Worm (Caenorhabditis elegans) whole organism, L1 larva: Measurements from ENCODE around the gene CC8.2.

Experiments
- C04F5.9 ChIP-seq: sonication (generic microtip); optimal IDR thresholded peaks from 2 replicates; lab custom pipeline; 2016; ENCODE audit warnings: missing genetic modification characterization, missing compliant biosample characterization
- C34B4.2 ChIP-seq: sonication (generic microtip); optimal IDR thresholded peaks from 2 replicates; lab custom pipeline; 2017; ENCODE audit warnings: mild to moderate bottlenecking, missing genetic modification characterization, missing compliant biosample characterization
- F16B12.6 ChIP-seq: fragments of 150-350 bp; optimal IDR thresholded peaks from 2 replicates; lab custom pipeline; 2014; ENCODE audit warnings: missing biosample characterization, missing genetic modification characterization
- alr-1 ChIP-seq: fragments of 200-800 bp; sonication (Bioruptor generic); optimal IDR thresholded peaks from 2 replicates; lab custom pipeline; 2018; ENCODE audit warnings: borderline replicate concordance, mild to moderate bottlenecking, missing genetic modification characterization, missing compliant biosample characterization
- ama-1 ChIP-seq: fragments of 150-350 bp; optimal IDR thresholded peaks from 2 replicates; lab custom pipeline; 2014
- blmp-1 ChIP-seq: fragments of 150-350 bp; optimal IDR thresholded peaks from 2 replicates; lab custom pipeline; 2014; ENCODE audit warnings: missing biosample characterization, missing genetic modification characterization
- ceh-8 ChIP-seq: fragments of 200-800 bp; sonication (Bioruptor generic); optimal IDR thresholded peaks from 2 replicates; lab custom pipeline; 2018; ENCODE audit warnings: mild to moderate bottlenecking, missing genetic modification characterization, moderate library complexity, missing compliant biosample characterization
- ceh-82 ChIP-seq, 3 experiments: fragments of 150-350 bp in 1 of 3; sonication (generic microtip) in 2 of 3; optimal IDR thresholded peaks; 2 replicates each; lab custom pipeline; 2014 to 2017; ENCODE audit warnings: missing biosample characterization in 3 of 3, missing genetic modification characterization in 3 of 3
- ces-1 ChIP-seq: fragments of 150-350 bp; optimal IDR thresholded peaks from 2 replicates; lab custom pipeline; 2014; ENCODE audit warnings: missing biosample characterization, missing genetic modification reagents, missing genetic modification characterization
- dsc-1 ChIP-seq: sonication (generic microtip); optimal IDR thresholded peaks from 2 replicates; lab custom pipeline; 2016; ENCODE audit warnings: mild to moderate bottlenecking, missing genetic modification characterization, missing compliant biosample characterization
- efl-1 ChIP-seq, 4 experiments: fragments of 150-350 bp; optimal IDR thresholded peaks in 3 of 4; peaks in 1 of 4; 1 replicate in 1 of 4; 2 replicates in 3 of 4; lab custom pipeline; 2014; ENCODE audit warnings: missing biosample characterization in 2 of 4, missing genetic modification characterization in 2 of 4, missing genetic modification reagents in 2 of 4
- efl-3 ChIP-seq: fragments of 200-800 bp; sonication (Bioruptor generic); optimal IDR thresholded peaks from 2 replicates; lab custom pipeline; 2018; ENCODE audit warnings: mild to moderate bottlenecking, missing genetic modification characterization, missing compliant biosample characterization
- egl-13 ChIP-seq: sonication (generic microtip); optimal IDR thresholded peaks from 2 replicates; lab custom pipeline; 2016; ENCODE audit warnings: missing genotype, missing genetic modification reagents, missing genetic modification characterization, missing compliant biosample characterization
- egl-27 ChIP-seq, 2 experiments: fragments of 150-350 bp in 1 of 2; sonication (generic microtip); optimal IDR thresholded peaks; 3 replicates each; lab custom pipeline; 2017 to 2018; ENCODE audit warnings: missing biosample characterization in 2 of 2, missing genetic modification characterization in 2 of 2, missing genetic modification reagents in 2 of 2
- elt-2 ChIP-seq: sonication (generic microtip); optimal IDR thresholded peaks from 2 replicates; lab custom pipeline; 2016; ENCODE audit warnings: missing genetic modification characterization, mild to moderate bottlenecking, inconsistent platforms, missing compliant biosample characterization, missing genetic modification reagents
- fkh-4 ChIP-seq: sonication (generic microtip); optimal IDR thresholded peaks from 2 replicates; lab custom pipeline; 2016; ENCODE audit warnings: missing compliant biosample characterization, missing genetic modification characterization, borderline replicate concordance
- fos-1 ChIP-seq: fragments of 150-350 bp; optimal IDR thresholded peaks from 2 replicates; lab custom pipeline; 2014; ENCODE audit warnings: missing biosample characterization, missing genetic modification characterization
- grh-1 ChIP-seq: fragments of 200-800 bp; sonication (Bioruptor generic); IDR thresholded peaks from 2 replicates; pipeline ENCODE4 v1.3.6; 2022; ENCODE audit warnings: missing genetic modification reagents, missing genetic modification characterization, missing compliant biosample characterization
- hlh-4 ChIP-seq: sonication (generic microtip); optimal IDR thresholded peaks from 2 replicates; lab custom pipeline; 2016; ENCODE audit warnings: mild to moderate bottlenecking, missing genetic modification characterization, missing compliant biosample characterization
- irx-1 ChIP-seq: sonication (generic microtip); optimal IDR thresholded peaks from 2 replicates; lab custom pipeline; 2016; ENCODE audit warnings: missing genetic modification characterization, missing compliant biosample characterization
- isw-1 ChIP-seq: fragments of 200-800 bp; sonication (Bioruptor generic); IDR thresholded peaks from 2 replicates; pipeline ENCODE4 v1.3.6; 2022; ENCODE audit warnings: missing genetic modification characterization, missing compliant biosample characterization
- jun-1 ChIP-seq: fragments of 150-350 bp; optimal IDR thresholded peaks from 2 replicates; lab custom pipeline; 2014; ENCODE audit warnings: missing biosample characterization, missing genetic modification reagents, missing genetic modification characterization
- lin-14 ChIP-seq: fragments of 200-800 bp; sonication (Bioruptor generic); optimal IDR thresholded peaks from 2 replicates; lab custom pipeline; 2018; ENCODE audit warnings: mild to moderate bottlenecking, missing genetic modification characterization, moderate library complexity, missing compliant biosample characterization
- lin-15B ChIP-seq: fragments of 150-350 bp; sonication (generic microtip); optimal IDR thresholded peaks from 3 replicates; lab custom pipeline; 2014; ENCODE audit warnings: missing biosample characterization, missing genetic modification characterization
- lin-35 ChIP-seq, 2 experiments: fragments of 150-350 bp; optimal IDR thresholded peaks; 2 replicates each; lab custom pipeline; 2014; ENCODE audit warnings: missing biosample characterization in 2 of 2, missing genetic modification characterization in 2 of 2, missing genetic modification reagents in 2 of 2
- lir-3 ChIP-seq: sonication (generic microtip); optimal IDR thresholded peaks from 2 replicates; lab custom pipeline; 2016; ENCODE audit warnings: mild to moderate bottlenecking, missing genetic modification characterization, moderate library complexity, missing compliant biosample characterization; ENCODE audit not compliant: poor library complexity
- lsy-2 ChIP-seq, 2 experiments: fragments of 150-350 bp; optimal IDR thresholded peaks; 2 replicates each; lab custom pipeline; 2014; ENCODE audit warnings: missing biosample characterization in 2 of 2, missing genetic modification characterization in 2 of 2
- mdl-1 ChIP-seq, 2 experiments: fragments of 150-350 bp; optimal IDR thresholded peaks; 2 replicates each; lab custom pipeline; 2014 to 2017; ENCODE audit warnings: missing biosample characterization in 2 of 2, missing genetic modification characterization in 2 of 2, inconsistent platforms in 1 of 2
- nhr-12 ChIP-seq: sonication (generic microtip); optimal IDR thresholded peaks from 2 replicates; lab custom pipeline; 2017; ENCODE audit warnings: missing biosample characterization, missing genetic modification characterization
- nhr-19 ChIP-seq: fragments of 200-800 bp; sonication (Bioruptor generic); conservative IDR thresholded peaks from 2 replicates; pipeline ENCODE4 v1.3.6; 2022; ENCODE audit warnings: missing genetic modification characterization, missing compliant biosample characterization
- nhr-20 ChIP-seq: sonication (generic microtip); optimal IDR thresholded peaks from 2 replicates; lab custom pipeline; 2016; ENCODE audit warnings: mild to moderate bottlenecking, missing genetic modification characterization, missing compliant biosample characterization
- nhr-28 ChIP-seq: fragments of 150-350 bp; optimal IDR thresholded peaks from 2 replicates; lab custom pipeline; 2014; ENCODE audit warnings: missing biosample characterization, missing genetic modification characterization
- nhr-71 ChIP-seq: sonication (generic microtip); optimal IDR thresholded peaks from 2 replicates; lab custom pipeline; 2016; ENCODE audit warnings: mild to moderate bottlenecking, missing genetic modification characterization, moderate library complexity, missing compliant biosample characterization
- nhr-76 ChIP-seq: sonication (generic microtip); optimal IDR thresholded peaks from 2 replicates; lab custom pipeline; 2017; ENCODE audit warnings: missing biosample characterization, missing genetic modification characterization
- nhr-77 ChIP-seq: fragments of 150-350 bp; optimal IDR thresholded peaks from 2 replicates; lab custom pipeline; 2014; ENCODE audit warnings: missing biosample characterization, missing genetic modification characterization
- nhr-90 ChIP-seq: sonication (generic microtip); optimal IDR thresholded peaks from 2 replicates; lab custom pipeline; 2016; ENCODE audit warnings: mild to moderate bottlenecking, missing genetic modification characterization, missing compliant biosample characterization; ENCODE audit not compliant: poor library complexity
- pag-3 ChIP-seq: sonication (generic microtip); optimal IDR thresholded peaks from 2 replicates; lab custom pipeline; 2017; ENCODE audit warnings: missing genetic modification characterization, mild to moderate bottlenecking, missing compliant biosample characterization, antibody characterized with exemption, borderline replicate concordance; ENCODE audit not compliant: insufficient read depth
- pqm-1 ChIP-seq: sonication (generic microtip); optimal IDR thresholded peaks from 3 replicates; lab custom pipeline; 2017; ENCODE audit warnings: missing biosample characterization, missing genetic modification characterization
- snu-23 ChIP-seq: sonication (generic microtip); optimal IDR thresholded peaks from 2 replicates; lab custom pipeline; 2016; ENCODE audit warnings: missing genetic modification characterization, missing compliant biosample characterization
- sptf-1 ChIP-seq: fragments of 150-350 bp; optimal IDR thresholded peaks from 2 replicates; lab custom pipeline; 2014; ENCODE audit warnings: missing biosample characterization, missing genetic modification characterization
- swsn-7 ChIP-seq: sonication (generic microtip); optimal IDR thresholded peaks from 2 replicates; lab custom pipeline; 2016; ENCODE audit warnings: missing genetic modification characterization, missing compliant biosample characterization
- tlp-1 ChIP-seq: fragments of 150-350 bp; optimal IDR thresholded peaks from 2 replicates; lab custom pipeline; 2014; ENCODE audit warnings: missing biosample characterization, missing genetic modification characterization
- unc-98 ChIP-seq: fragments of 200-800 bp; sonication (Bioruptor generic); IDR thresholded peaks from 2 replicates; pipeline ENCODE4 v1.3.6; 2022; ENCODE audit warnings: missing genetic modification characterization, missing compliant biosample characterization
- ztf-4 ChIP-seq: fragments of 150-350 bp; optimal IDR thresholded peaks from 2 replicates; lab custom pipeline; 2014; ENCODE audit warnings: missing biosample characterization, missing genetic modification characterization

Gene CC8.2

DNA sequence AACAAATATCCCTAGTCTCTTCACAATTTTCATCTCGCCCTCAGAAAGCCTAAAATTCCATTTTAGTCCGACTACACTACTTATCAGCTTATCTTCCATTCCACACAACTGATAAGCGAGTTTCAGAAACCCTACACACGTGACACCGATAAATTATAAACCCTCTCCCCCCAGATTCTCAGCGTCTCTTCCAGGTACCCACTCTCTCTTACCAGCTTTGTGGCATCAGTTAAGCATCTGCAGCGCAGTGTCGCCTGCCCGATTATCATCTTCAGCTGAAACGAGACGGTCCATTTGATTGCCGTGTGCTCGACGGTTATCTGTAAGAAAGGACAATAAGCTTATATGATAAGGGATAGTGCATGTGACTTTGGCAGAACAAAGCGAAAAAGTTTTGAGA lies 36.6 kb downstream of the CC8.2 start:
- TF ChIP-seq lin-15B (tag; lab: Kevin White, UChicago) (no peak), ama-1 (lab: Kevin White, UChicago) (no peak), nhr-28 (tag; lab: Kevin White, UChicago) (no peak), irx-1 (tag; lab: Kevin White, UChicago) (no peak), elt-2 (peak; percentile 99), nhr-90 (peak; percentile 57), unc-98 (GFP tag; lab: Robert Waterston, UW) (no peak), blmp-1 (tag; lab: Kevin White, UChicago) (no peak), jun-1 (tag; lab: Kevin White, UChicago) (peak; percentile 34), efl-1 (optimal IDR thresholded peaks at IDR 0.05; lab: Kevin White, UChicago) (no peak), efl-1 (GFP tag; optimal IDR thresholded peaks at IDR 0.05 in 1 of 2; lab: Kevin White, UChicago) (peak in 1 of 2 experiments; percentile 74), lin-14 (GFP tag; lab: Kevin White, UChicago) (no peak), fos-1 (tag; lab: Kevin White, UChicago) (no peak), C34B4.2 (tag; lab: Kevin White, UChicago) (no peak), snu-23 (no peak), isw-1 (no peak), grh-1 (GFP tag; lab: Robert Waterston, UW) (no peak), ceh-8 (GFP tag; lab: Kevin White, UChicago) (no peak), lsy-2 (tag; optimal IDR thresholded peaks at IDR 0.05; lab: Kevin White, UChicago) (no peak), nhr-71 (tag; lab: Kevin White, UChicago) (peak; percentile 53), alr-1 (tag; lab: Kevin White, UChicago) (no peak), hlh-4 (tag; lab: Kevin White, UChicago) (no peak), nhr-77 (no peak), egl-27 (tag; optimal IDR thresholded peaks at IDR 0.05; lab: Kevin White, UChicago) (no peak), mdl-1 (tag; optimal IDR thresholded peaks at IDR 0.05; lab: Kevin White, UChicago) (peak in 1 of 2 experiments; percentile 53), lir-3 (tag; lab: Kevin White, UChicago) (no peak), lin-35 (GFP tag; optimal IDR thresholded peaks at IDR 0.05; lab: Kevin White, UChicago) (peak in 1 of 2 experiments; percentile 69), tlp-1 (tag; lab: Kevin White, UChicago) (no peak), ceh-82 (tag; optimal IDR thresholded peaks at IDR 0.05; lab: Kevin White, UChicago) (no peak), ztf-4 (no peak), nhr-12 (no peak), egl-13 (peak; percentile 1), nhr-19 (peak; percentile 25; the same call in 1 of the 2 replicates), efl-3 (GFP tag; lab: Kevin White, UChicago) (no peak), nhr-20 (tag; lab: Kevin White, UChicago) (peak; percentile 27), fkh-4 (tag; lab: Kevin White, UChicago) (no peak), dsc-1 (no peak), pqm-1 (tag; lab: Kevin White, UChicago) (peak; percentile 81)

- TF ChIP-seq egl-27 (tag; optimal IDR thresholded peaks at IDR 0.05; lab: Kevin White, UChicago) (no peak), swsn-7 (tag; lab: Kevin White, UChicago) (no peak), jun-1 (tag; lab: Kevin White, UChicago) (no peak), sptf-1 (no peak), lin-14 (GFP tag; lab: Kevin White, UChicago) (no peak), nhr-76 (tag; lab: Kevin White, UChicago) (no peak), ceh-8 (GFP tag; lab: Kevin White, UChicago) (no peak), ces-1 (GFP tag; lab: Kevin White, UChicago) (no peak), C04F5.9 (tag; lab: Kevin White, UChicago) (no peak), F16B12.6 (tag; lab: Kevin White, UChicago) (no peak), lin-35 (GFP tag; optimal IDR thresholded peaks at IDR 0.05; lab: Kevin White, UChicago) (no peak), pag-3 (no peak)
These were observed 37.5 kb downstream of the CC8.2 start for ce11 chrIV:3610987-3611386.
